Fruit fly (Drosophila melanogaster) whole organism, pupa: Measurements from ENCODE around the gene CG31174.

ENCODE experiments used
- CG10348 ChIP-seq: fragments of 200-800 bp; sonication (Bioruptor generic); IDR thresholded peaks from 2 replicates; pipeline ENCODE4 v1.3.6; 2022; ENCODE audit warnings: missing biosample characterization, missing genetic modification characterization
- CG12605 ChIP-seq: fragments of 200-800 bp; sonication (Bioruptor generic); IDR thresholded peaks from 2 replicates; pipeline ENCODE4 v1.3.6; 2022; ENCODE audit warnings: missing biosample characterization, missing genetic modification characterization
- CG13204 ChIP-seq: fragments of 200-800 bp; sonication (Bioruptor generic); optimal IDR thresholded peaks from 2 replicates; lab custom pipeline; 2018; ENCODE audit warnings: missing biosample characterization, mild to moderate bottlenecking, missing genetic modification characterization, moderate library complexity
- CG14655 ChIP-seq: fragments of 200-800 bp; sonication (Bioruptor generic); optimal IDR thresholded peaks from 3 replicates; lab custom pipeline; 2017; ENCODE audit warnings: mild to moderate bottlenecking, missing biosample characterization, missing genetic modification reagents, missing genetic modification characterization
- CG15710 ChIP-seq: fragments of 200-800 bp; sonication (Bioruptor generic); optimal IDR thresholded peaks from 2 replicates; lab custom pipeline; 2018; ENCODE audit warnings: missing biosample characterization, mild to moderate bottlenecking, missing genetic modification characterization, moderate library complexity
- CG17806 ChIP-seq: fragments of 200-800 bp; sonication (Bioruptor generic); optimal IDR thresholded peaks from 2 replicates; lab custom pipeline; 2018; ENCODE audit warnings: missing biosample characterization, mild to moderate bottlenecking, missing genetic modification characterization, moderate library complexity
- CG32121 ChIP-seq: fragments of 200-800 bp; sonication (Bioruptor generic); IDR thresholded peaks from 2 replicates; pipeline ENCODE4 v1.3.6; 2022; ENCODE audit warnings: missing biosample characterization, missing genetic modification characterization
- CG34367 ChIP-seq: fragments of 200-800 bp; sonication (Bioruptor generic); optimal IDR thresholded peaks from 2 replicates; lab custom pipeline; 2018; ENCODE audit warnings: missing biosample characterization, mild to moderate bottlenecking, missing genetic modification characterization
- CG4496 ChIP-seq: fragments of 200-800 bp; sonication (Bioruptor generic); IDR thresholded peaks from 3 replicates; pipeline ENCODE4 v1.3.6; 2022; ENCODE audit warnings: missing biosample characterization, missing genetic modification characterization
- CG8159 ChIP-seq: fragments of 200-800 bp; sonication (Bioruptor generic); optimal IDR thresholded peaks from 3 replicates; lab custom pipeline; 2018; ENCODE audit warnings: missing biosample characterization, mild to moderate bottlenecking, missing genetic modification characterization, moderate library complexity
- CG8301 ChIP-seq: fragments of 200-800 bp; sonication (Bioruptor generic); optimal IDR thresholded peaks from 2 replicates; lab custom pipeline; 2018; ENCODE audit warnings: missing biosample characterization, mild to moderate bottlenecking, missing genetic modification characterization
- CG9948 ChIP-seq: fragments of 200-800 bp; sonication (Bioruptor generic); optimal IDR thresholded peaks from 2 replicates; lab custom pipeline; 2018; ENCODE audit warnings: missing biosample characterization, mild to moderate bottlenecking, missing genetic modification characterization, moderate library complexity
- D1 ChIP-seq: fragments of 200-800 bp; sonication (Bioruptor generic); optimal IDR thresholded peaks from 2 replicates; lab custom pipeline; 2018; ENCODE audit warnings: missing biosample characterization, mild to moderate bottlenecking, missing genetic modification characterization, moderate library complexity
- EcR ChIP-seq: fragments of 200-800 bp; sonication (Bioruptor generic); optimal IDR thresholded peaks from 3 replicates; lab custom pipeline; 2019; ENCODE audit warnings: missing biosample characterization, missing genetic modification characterization, mild to moderate bottlenecking, moderate library complexity, missing genetic modification reagents
- Ets98B ChIP-seq: fragments of 200-800 bp; sonication (Bioruptor generic); IDR thresholded peaks from 2 replicates; pipeline ENCODE4 v1.3.6; 2022; ENCODE audit warnings: missing biosample characterization, missing genetic modification characterization
- Pif1A ChIP-seq: fragments of 200-800 bp; sonication (Bioruptor generic); optimal IDR thresholded peaks from 3 replicates; lab custom pipeline; 2016; ENCODE audit warnings: missing biosample characterization, missing genetic modification characterization
- Pif1B ChIP-seq: fragments of 200-800 bp; sonication (Bioruptor generic); optimal IDR thresholded peaks from 3 replicates; lab custom pipeline; 2016; ENCODE audit warnings: missing biosample characterization, missing genetic modification characterization
- Snoo ChIP-seq: fragments of 200-800 bp; sonication (Bioruptor generic); optimal IDR thresholded peaks from 3 replicates; lab custom pipeline; 2017; ENCODE audit warnings: missing biosample characterization, mild to moderate bottlenecking, missing genetic modification characterization, inconsistent platforms
- fd96Ca ChIP-seq: fragments of 200-800 bp; sonication (Bioruptor generic); IDR thresholded peaks from 3 replicates; pipeline ENCODE4 v1.3.6; 2022; ENCODE audit warnings: missing biosample characterization, missing genetic modification characterization
- gl ChIP-seq: fragments of 200-800 bp; sonication (Bioruptor generic); optimal IDR thresholded peaks from 2 replicates; lab custom pipeline; 2018; ENCODE audit warnings: missing biosample characterization, mild to moderate bottlenecking, missing genetic modification characterization
- rn ChIP-seq: fragments of 200-800 bp; sonication (Bioruptor generic); IDR thresholded peaks from 2 replicates; pipeline ENCODE4 v1.3.6; 2022; ENCODE audit warnings: missing biosample characterization, missing genetic modification characterization

CG31174 gene

dm6 chr3R:21893929-21894328 is 24.6 kb upstream of the CG31174 start:
- peak; percentile 80 for TF ChIP-seq CG15710 (tag; lab: Kevin White, UChicago)
- peak; percentile 78 for TF ChIP-seq rn (GFP tag; lab: Robert Waterston, UW)
- TF ChIP-seq CG34367 (tag; lab: Kevin White, UChicago): peak; percentile 78
- TF ChIP-seq CG12605 (GFP tag; lab: Robert Waterston, UW): peak; percentile 84
- peak; percentile 87 for TF ChIP-seq CG9948 (tag; lab: Kevin White, UChicago)
- TF ChIP-seq Pif1A (GFP tag; lab: Kevin White, UChicago): peak; percentile 81
- TF ChIP-seq CG8301 (tag; lab: Kevin White, UChicago): peak; percentile 92
- peak; percentile 85 for TF ChIP-seq CG8159 (tag; lab: Kevin White, UChicago)
- peak; percentile 80 for TF ChIP-seq D1 (tag; lab: Kevin White, UChicago)
- peak; percentile 32 for TF ChIP-seq Snoo (tag; lab: Kevin White, UChicago)
- peak; percentile 90 for TF ChIP-seq CG4496 (GFP tag; lab: Robert Waterston, UW)
- peak; percentile 59 for TF ChIP-seq CG13204
- TF ChIP-seq Ets98B (GFP tag; lab: Robert Waterston, UW): peak; percentile 85
- peak; percentile 85 for TF ChIP-seq CG17806 (tag; lab: Kevin White, UChicago)
- TF ChIP-seq fd96Ca (GFP tag; lab: Robert Waterston, UW): peak; percentile 68; the same call in 2 of the 3 replicates
- TF ChIP-seq CG10348 (GFP tag; lab: Robert Waterston, UW): 0 out of 2 replicates have a peak, but pooled peaks have one; percentile 29
- TF ChIP-seq EcR: peak; percentile 42
- TF ChIP-seq CG32121 (GFP tag; lab: Robert Waterston, UW): peak; percentile 86
- TF ChIP-seq gl (tag; lab: Kevin White, UChicago): peak; percentile 62
- peak; percentile 72 for TF ChIP-seq Pif1B (GFP tag; lab: Kevin White, UChicago)
- TF ChIP-seq CG14655: peak; percentile 93
- TF ChIP-seq, all 21 proteins: peak for 21

dm6 chr3R:21892450-21892849 is 23.1 kb upstream of the CG31174 start:
- TF ChIP-seq D1 (tag; lab: Kevin White, UChicago) (no peak), CG4496 (GFP tag; lab: Robert Waterston, UW) (peak; percentile 40; the same call in 1 of the 3 replicates), Ets98B (GFP tag; lab: Robert Waterston, UW) (no peak), CG8301 (tag; lab: Kevin White, UChicago) (no peak), CG32121 (GFP tag; lab: Robert Waterston, UW) (no peak), CG17806 (tag; lab: Kevin White, UChicago) (no peak), CG14655 (no peak), CG10348 (GFP tag; lab: Robert Waterston, UW) (no peak), CG34367 (tag; lab: Kevin White, UChicago) (no peak), EcR (no peak), Pif1B (GFP tag; lab: Kevin White, UChicago) (peak; percentile 11), gl (tag; lab: Kevin White, UChicago) (peak; percentile 8), rn (GFP tag; lab: Robert Waterston, UW) (no peak), CG12605 (GFP tag; lab: Robert Waterston, UW) (no peak), CG9948 (tag; lab: Kevin White, UChicago) (no peak), fd96Ca (GFP tag; lab: Robert Waterston, UW) (no peak), Snoo (tag; lab: Kevin White, UChicago) (no peak), Pif1A (GFP tag; lab: Kevin White, UChicago) (no peak), CG8159 (tag; lab: Kevin White, UChicago) (no peak), CG15710 (tag; lab: Kevin White, UChicago) (peak; percentile 2), CG13204 (peak; percentile 51)
- TF ChIP-seq, all 21 proteins: peak for 5

dm6 chr3R:21890739-21891138 is 21.4 kb upstream of the CG31174 start:
- TF ChIP-seq CG10348 (GFP tag; lab: Robert Waterston, UW): no peak
- 0 out of 2 replicates have a peak, but pooled peaks have one; percentile 16 for TF ChIP-seq rn (GFP tag; lab: Robert Waterston, UW)
- TF ChIP-seq CG14655: peak; percentile 32
- peak; percentile 89 for TF ChIP-seq EcR

dm6 chr3R:21889945-21890344 is 20.6 kb upstream of the CG31174 start:
- TF ChIP-seq CG13204 (peak; percentile 0), CG8159 (tag; lab: Kevin White, UChicago) (no peak), CG9948 (tag; lab: Kevin White, UChicago) (no peak), CG8301 (tag; lab: Kevin White, UChicago) (no peak), Snoo (tag; lab: Kevin White, UChicago) (no peak), EcR (peak; percentile 96)
- TF ChIP-seq, all 21 proteins: peak for 2

- TF ChIP-seq CG9948 (tag; lab: Kevin White, UChicago): no peak
- no peak for TF ChIP-seq CG34367 (tag; lab: Kevin White, UChicago)
- TF ChIP-seq Snoo (tag; lab: Kevin White, UChicago): no peak
- TF ChIP-seq CG8159 (tag; lab: Kevin White, UChicago): no peak
- TF ChIP-seq gl (tag; lab: Kevin White, UChicago): no peak
- TF ChIP-seq CG8301 (tag; lab: Kevin White, UChicago): no peak
- no peak for TF ChIP-seq CG32121 (GFP tag; lab: Robert Waterston, UW)
- TF ChIP-seq Ets98B (GFP tag; lab: Robert Waterston, UW): no peak
- no peak for TF ChIP-seq fd96Ca (GFP tag; lab: Robert Waterston, UW)
- TF ChIP-seq CG17806 (tag; lab: Kevin White, UChicago): no peak
- TF ChIP-seq CG14655: no peak
- TF ChIP-seq CG4496 (GFP tag; lab: Robert Waterston, UW): no peak
- no peak for TF ChIP-seq EcR
- TF ChIP-seq Pif1B (GFP tag; lab: Kevin White, UChicago): no peak
- no peak for TF ChIP-seq CG12605 (GFP tag; lab: Robert Waterston, UW)
- TF ChIP-seq D1 (tag; lab: Kevin White, UChicago): no peak
- no peak for TF ChIP-seq CG10348 (GFP tag; lab: Robert Waterston, UW)
- no peak for TF ChIP-seq Pif1A (GFP tag; lab: Kevin White, UChicago)
- no peak for TF ChIP-seq CG15710 (tag; lab: Kevin White, UChicago)
Measured at dm6 chr3R:21888696-21889602, 19.6 kb upstream of the CG31174 start, which contains the start of gene CG43844. TSS of gene CG43844 (plus strand) at chr3R:21889539.
